Worm (Caenorhabditis elegans) whole organism, L1 larva: Measurements from ENCODE around the gene srab-1.

ENCODE experiments used
- C04F5.9 ChIP-seq: sonication (generic microtip); optimal IDR thresholded peaks from 2 replicates; lab custom pipeline; 2016; ENCODE audit warnings: missing genetic modification characterization, missing compliant biosample characterization
- C16A3.4 ChIP-seq: fragments of 150-350 bp; optimal IDR thresholded peaks from 2 replicates; lab custom pipeline; 2014; ENCODE audit warnings: missing biosample characterization, missing genetic modification characterization
- C34B4.2 ChIP-seq: sonication (generic microtip); optimal IDR thresholded peaks from 2 replicates; lab custom pipeline; 2017; ENCODE audit warnings: mild to moderate bottlenecking, missing genetic modification characterization, missing compliant biosample characterization
- F16B12.6 ChIP-seq: fragments of 150-350 bp; optimal IDR thresholded peaks from 2 replicates; lab custom pipeline; 2014; ENCODE audit warnings: missing biosample characterization, missing genetic modification characterization
- aha-1 ChIP-seq: fragments of 150-350 bp; optimal IDR thresholded peaks from 2 replicates; lab custom pipeline; 2014; ENCODE audit warnings: missing biosample characterization, missing genetic modification characterization
- alr-1 ChIP-seq: fragments of 200-800 bp; sonication (Bioruptor generic); optimal IDR thresholded peaks from 2 replicates; lab custom pipeline; 2018; ENCODE audit warnings: borderline replicate concordance, mild to moderate bottlenecking, missing genetic modification characterization, missing compliant biosample characterization
- aly-2 ChIP-seq: fragments of 150-350 bp; optimal IDR thresholded peaks from 2 replicates; lab custom pipeline; 2014; ENCODE audit warnings: missing biosample characterization, missing genetic modification characterization
- blmp-1 ChIP-seq: fragments of 150-350 bp; optimal IDR thresholded peaks from 2 replicates; lab custom pipeline; 2014; ENCODE audit warnings: missing biosample characterization, missing genetic modification characterization
- ceh-63 ChIP-seq: fragments of 200-800 bp; sonication (Bioruptor generic); optimal IDR thresholded peaks from 2 replicates; lab custom pipeline; 2018; ENCODE audit warnings: mild to moderate bottlenecking, missing genetic modification characterization, missing compliant biosample characterization
- ceh-8 ChIP-seq: fragments of 200-800 bp; sonication (Bioruptor generic); optimal IDR thresholded peaks from 2 replicates; lab custom pipeline; 2018; ENCODE audit warnings: mild to moderate bottlenecking, missing genetic modification characterization, moderate library complexity, missing compliant biosample characterization
- ceh-82 ChIP-seq, 3 experiments: fragments of 150-350 bp in 1 of 3; sonication (generic microtip) in 2 of 3; optimal IDR thresholded peaks; 2 replicates each; lab custom pipeline; 2014 to 2017; ENCODE audit warnings: missing biosample characterization in 3 of 3, missing genetic modification characterization in 3 of 3
- ceh-88 ChIP-seq: fragments of 200-800 bp; sonication (Bioruptor generic); IDR thresholded peaks from 2 replicates; pipeline ENCODE4 v1.3.6; 2022; ENCODE audit warnings: missing genetic modification characterization, missing compliant biosample characterization
- ces-1 ChIP-seq: fragments of 150-350 bp; optimal IDR thresholded peaks from 2 replicates; lab custom pipeline; 2014; ENCODE audit warnings: missing biosample characterization, missing genetic modification reagents, missing genetic modification characterization
- dsc-1 ChIP-seq: sonication (generic microtip); optimal IDR thresholded peaks from 2 replicates; lab custom pipeline; 2016; ENCODE audit warnings: mild to moderate bottlenecking, missing genetic modification characterization, missing compliant biosample characterization
- efl-3 ChIP-seq: fragments of 200-800 bp; sonication (Bioruptor generic); optimal IDR thresholded peaks from 2 replicates; lab custom pipeline; 2018; ENCODE audit warnings: mild to moderate bottlenecking, missing genetic modification characterization, missing compliant biosample characterization
- elt-3 ChIP-seq, 6 experiments: fragments of 150-350 bp in 1 of 6; sonication (generic microtip); optimal IDR thresholded peaks; 2 replicates each; lab custom pipeline; 2017 to 2018; ENCODE audit warnings: missing biosample characterization in 6 of 6, missing genetic modification characterization in 6 of 6, inconsistent platforms in 1 of 6
- fkh-4 ChIP-seq: sonication (generic microtip); optimal IDR thresholded peaks from 2 replicates; lab custom pipeline; 2016; ENCODE audit warnings: missing compliant biosample characterization, missing genetic modification characterization, borderline replicate concordance
- fkh-8 ChIP-seq: sonication (generic microtip); optimal IDR thresholded peaks from 2 replicates; lab custom pipeline; 2016; ENCODE audit warnings: mild to moderate bottlenecking, missing genetic modification characterization, missing compliant biosample characterization
- fos-1 ChIP-seq: fragments of 150-350 bp; optimal IDR thresholded peaks from 2 replicates; lab custom pipeline; 2014; ENCODE audit warnings: missing biosample characterization, missing genetic modification characterization
- grh-1 ChIP-seq: fragments of 200-800 bp; sonication (Bioruptor generic); IDR thresholded peaks from 2 replicates; pipeline ENCODE4 v1.3.6; 2022; ENCODE audit warnings: missing genetic modification reagents, missing genetic modification characterization, missing compliant biosample characterization
- hpl-2 ChIP-seq: fragments of 150-350 bp; optimal IDR thresholded peaks from 2 replicates; lab custom pipeline; 2014; ENCODE audit warnings: missing biosample characterization, missing genetic modification reagents, missing genetic modification characterization
- irx-1 ChIP-seq: sonication (generic microtip); optimal IDR thresholded peaks from 2 replicates; lab custom pipeline; 2016; ENCODE audit warnings: missing genetic modification characterization, missing compliant biosample characterization
- isw-1 ChIP-seq: fragments of 200-800 bp; sonication (Bioruptor generic); IDR thresholded peaks from 2 replicates; pipeline ENCODE4 v1.3.6; 2022; ENCODE audit warnings: missing genetic modification characterization, missing compliant biosample characterization
- jun-1 ChIP-seq: fragments of 150-350 bp; optimal IDR thresholded peaks from 2 replicates; lab custom pipeline; 2014; ENCODE audit warnings: missing biosample characterization, missing genetic modification reagents, missing genetic modification characterization
- lin-14 ChIP-seq: fragments of 200-800 bp; sonication (Bioruptor generic); optimal IDR thresholded peaks from 2 replicates; lab custom pipeline; 2018; ENCODE audit warnings: mild to moderate bottlenecking, missing genetic modification characterization, moderate library complexity, missing compliant biosample characterization
- lin-39 ChIP-seq: fragments of 150-350 bp; optimal IDR thresholded peaks from 2 replicates; lab custom pipeline; 2014; ENCODE audit warnings: missing biosample characterization, missing genetic modification reagents, missing genetic modification characterization
- lir-3 ChIP-seq: sonication (generic microtip); optimal IDR thresholded peaks from 2 replicates; lab custom pipeline; 2016; ENCODE audit warnings: mild to moderate bottlenecking, missing genetic modification characterization, moderate library complexity, missing compliant biosample characterization; ENCODE audit not compliant: poor library complexity
- lsy-2 ChIP-seq, 2 experiments: fragments of 150-350 bp; optimal IDR thresholded peaks; 2 replicates each; lab custom pipeline; 2014; ENCODE audit warnings: missing biosample characterization in 2 of 2, missing genetic modification characterization in 2 of 2
- mab-9 ChIP-seq: fragments of 200-800 bp; sonication (Bioruptor generic); IDR thresholded peaks from 2 replicates; pipeline ENCODE4 v1.3.6; 2022; ENCODE audit warnings: missing genetic modification reagents, missing genetic modification characterization, missing compliant biosample characterization
- mdl-1 ChIP-seq, 2 experiments: fragments of 150-350 bp; optimal IDR thresholded peaks; 2 replicates each; lab custom pipeline; 2014 to 2017; ENCODE audit warnings: missing biosample characterization in 2 of 2, missing genetic modification characterization in 2 of 2, inconsistent platforms in 1 of 2
- mep-1 ChIP-seq: fragments of 150-350 bp; optimal IDR thresholded peaks from 2 replicates; lab custom pipeline; 2014; ENCODE audit warnings: missing biosample characterization, missing genetic modification characterization
- nhr-12 ChIP-seq: sonication (generic microtip); optimal IDR thresholded peaks from 2 replicates; lab custom pipeline; 2017; ENCODE audit warnings: missing biosample characterization, missing genetic modification characterization
- nhr-237 ChIP-seq: fragments of 150-350 bp; optimal IDR thresholded peaks from 2 replicates; lab custom pipeline; 2014; ENCODE audit warnings: missing biosample characterization, missing genetic modification characterization
- nhr-28 ChIP-seq: fragments of 150-350 bp; optimal IDR thresholded peaks from 2 replicates; lab custom pipeline; 2014; ENCODE audit warnings: missing biosample characterization, missing genetic modification characterization
- nhr-71 ChIP-seq: sonication (generic microtip); optimal IDR thresholded peaks from 2 replicates; lab custom pipeline; 2016; ENCODE audit warnings: mild to moderate bottlenecking, missing genetic modification characterization, moderate library complexity, missing compliant biosample characterization
- nhr-76 ChIP-seq: sonication (generic microtip); optimal IDR thresholded peaks from 2 replicates; lab custom pipeline; 2017; ENCODE audit warnings: missing biosample characterization, missing genetic modification characterization
- nhr-77 ChIP-seq: fragments of 150-350 bp; optimal IDR thresholded peaks from 2 replicates; lab custom pipeline; 2014; ENCODE audit warnings: missing biosample characterization, missing genetic modification characterization
- nhr-84 ChIP-seq: sonication (generic microtip); optimal IDR thresholded peaks from 2 replicates; lab custom pipeline; 2017; ENCODE audit warnings: missing biosample characterization, missing genetic modification characterization
- nhr-85 ChIP-seq: sonication (generic microtip); peaks from one replicate; lab custom pipeline; 2016; ENCODE audit warnings: missing genetic modification characterization, inconsistent platforms, missing compliant biosample characterization
- skn-1 ChIP-seq: fragments of 150-350 bp; optimal IDR thresholded peaks from 2 replicates; lab custom pipeline; 2014; ENCODE audit warnings: missing biosample characterization, missing genetic modification characterization
- snpc-4 ChIP-seq: fragments of 150-350 bp; optimal IDR thresholded peaks from 2 replicates; lab custom pipeline; 2014; ENCODE audit warnings: missing biosample characterization, missing genetic modification characterization
- snu-23 ChIP-seq: sonication (generic microtip); optimal IDR thresholded peaks from 2 replicates; lab custom pipeline; 2016; ENCODE audit warnings: missing genetic modification characterization, missing compliant biosample characterization
- sptf-1 ChIP-seq: fragments of 150-350 bp; optimal IDR thresholded peaks from 2 replicates; lab custom pipeline; 2014; ENCODE audit warnings: missing biosample characterization, missing genetic modification characterization
- sup-37 ChIP-seq: fragments of 200-800 bp; sonication (Bioruptor generic); optimal IDR thresholded peaks from 2 replicates; lab custom pipeline; 2018; ENCODE audit warnings: mild to moderate bottlenecking, missing genetic modification characterization, missing compliant biosample characterization
- tbx-2 ChIP-seq: sonication (generic microtip); optimal IDR thresholded peaks from 2 replicates; lab custom pipeline; 2016; ENCODE audit warnings: missing genetic modification characterization, missing compliant biosample characterization
- tlp-1 ChIP-seq: fragments of 150-350 bp; optimal IDR thresholded peaks from 2 replicates; lab custom pipeline; 2014; ENCODE audit warnings: missing biosample characterization, missing genetic modification characterization
- unc-130 ChIP-seq: fragments of 150-350 bp; optimal IDR thresholded peaks from 2 replicates; lab custom pipeline; 2017; ENCODE audit warnings: missing biosample characterization, missing genetic modification characterization, inconsistent platforms
- unc-30 ChIP-seq: sonication (generic microtip); optimal IDR thresholded peaks from 2 replicates; lab custom pipeline; 2017; ENCODE audit warnings: missing biosample characterization, missing genetic modification characterization
- vab-15 ChIP-seq: sonication (generic microtip); optimal IDR thresholded peaks from 2 replicates; lab custom pipeline; 2017; ENCODE audit warnings: missing genotype, mild to moderate bottlenecking, missing genetic modification characterization, missing compliant biosample characterization
- xbp-1 ChIP-seq: sonication (generic microtip); optimal IDR thresholded peaks from 2 replicates; lab custom pipeline; 2016; ENCODE audit warnings: missing genetic modification characterization, missing compliant biosample characterization
- zip-4 ChIP-seq: fragments of 200-800 bp; sonication (Bioruptor generic); optimal IDR thresholded peaks from 2 replicates; lab custom pipeline; 2018; ENCODE audit warnings: mild to moderate bottlenecking, missing genetic modification characterization, moderate library complexity, missing compliant biosample characterization
- ztf-11 ChIP-seq, 2 experiments: sonication (generic microtip); optimal IDR thresholded peaks; 2 replicates each; lab custom pipeline; 2016 to 2017; ENCODE audit warnings: missing genetic modification characterization in 2 of 2, missing biosample characterization in 1 of 2, missing compliant biosample characterization in 1 of 2
- ztf-4 ChIP-seq: fragments of 150-350 bp; optimal IDR thresholded peaks from 2 replicates; lab custom pipeline; 2014; ENCODE audit warnings: missing biosample characterization, missing genetic modification characterization

Gene srab-1

DNA sequence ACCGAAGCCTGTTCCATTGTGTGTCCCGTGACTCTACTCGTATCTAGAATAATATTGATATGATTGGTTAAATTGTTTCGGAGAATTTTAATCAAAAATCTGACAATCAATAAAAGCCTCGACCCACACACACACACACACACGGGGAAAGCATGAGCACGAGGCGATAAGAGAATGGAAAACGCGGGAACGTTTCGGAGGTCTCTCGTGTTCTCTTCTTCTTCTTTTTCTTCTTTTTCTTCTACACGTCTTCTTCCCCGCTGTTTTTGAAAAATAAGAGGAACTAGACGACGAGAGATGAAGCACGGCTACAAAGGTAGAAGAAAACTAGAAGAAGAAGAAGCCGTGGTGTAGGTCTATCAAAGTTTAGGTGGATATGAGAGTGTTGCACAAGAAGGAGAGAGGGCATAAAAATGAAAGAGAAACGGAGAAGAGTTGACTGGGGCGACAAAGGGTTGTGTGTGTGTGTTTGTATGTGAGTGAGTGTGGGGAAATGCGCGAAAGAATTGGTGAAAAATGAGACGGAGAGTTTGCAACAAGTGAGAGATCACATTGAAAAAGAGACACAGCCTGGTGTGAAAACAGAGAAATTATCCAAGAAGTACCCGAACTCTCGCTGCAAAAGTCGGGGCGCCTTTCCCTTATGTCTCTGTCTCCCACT lies 37.0 kb downstream of the srab-1 start, which contains the start of gene mlk-1:
Gene mlk-1, minus strand, starts transcription at position 51 of the 661 bp plus-strand sequence.
- TF ChIP-seq ceh-88 (GFP tag; lab: Robert Waterston, UW) (no peak), nhr-71 (peak; percentile 57), irx-1 (no peak), snu-23 (GFP tag; lab: Kevin White, UChicago) (peak; percentile 73), nhr-77 (tag; lab: Kevin White, UChicago) (peak; percentile 53), lin-14 (peak; percentile 96), skn-1 (tag; lab: Kevin White, UChicago) (no peak), nhr-84 (no peak), xbp-1 (peak; percentile 10), lir-3 (peak; percentile 19), nhr-85 (tag; lab: Kevin White, UChicago) (peak; percentile 51), jun-1 (peak; percentile 36), aly-2 (no peak), ceh-63 (GFP tag; lab: Kevin White, UChicago) (no peak), vab-15 (tag; lab: Kevin White, UChicago) (no peak), nhr-76 (tag; lab: Kevin White, UChicago) (no peak), fkh-4 (no peak), nhr-28 (tag; lab: Kevin White, UChicago) (no peak), alr-1 (tag; lab: Kevin White, UChicago) (no peak), C04F5.9 (tag; lab: Kevin White, UChicago) (no peak), mep-1 (tag; lab: Kevin White, UChicago) (no peak), lin-39 (tag; lab: Kevin White, UChicago) (no peak), fkh-8 (tag; lab: Kevin White, UChicago) (peak; percentile 79), tbx-2 (tag; lab: Kevin White, UChicago) (peak; percentile 58), unc-130 (peak; percentile 18), dsc-1 (tag; lab: Kevin White, UChicago) (peak; percentile 15), C16A3.4 (tag; lab: Kevin White, UChicago) (peak; percentile 50), hpl-2 (GFP tag; lab: Kevin White, UChicago) (no peak), sup-37 (GFP tag; lab: Kevin White, UChicago) (no peak), ces-1 (no peak), tlp-1 (tag; lab: Kevin White, UChicago) (no peak), nhr-237 (tag; lab: Kevin White, UChicago) (no peak), nhr-12 (tag; lab: Kevin White, UChicago) (no peak), lsy-2 (tag; optimal IDR thresholded peaks at IDR 0.05; lab: Kevin White, UChicago) (peak; percentile 39 to 75), mab-9 (GFP tag; lab: Robert Waterston, UW) (no peak), zip-4 (no peak), blmp-1 (tag; lab: Kevin White, UChicago) (peak; percentile 80), efl-3 (GFP tag; lab: Kevin White, UChicago) (no peak), C34B4.2 (tag; lab: Kevin White, UChicago) (no peak), isw-1 (GFP tag; lab: Robert Waterston, UW) (peak; percentile 36), elt-3 (tag; optimal IDR thresholded peaks at IDR 0.05; lab: Kevin White, UChicago) (no peak), ztf-4 (tag; lab: Kevin White, UChicago) (no peak), ceh-82 (tag; optimal IDR thresholded peaks at IDR 0.05; lab: Kevin White, UChicago) (peak in 2 of 3 experiments; percentile 27 to 60), grh-1 (GFP tag; lab: Robert Waterston, UW) (no peak), mdl-1 (tag; optimal IDR thresholded peaks at IDR 0.05; lab: Kevin White, UChicago) (no peak), fos-1 (tag; lab: Kevin White, UChicago) (no peak), ceh-8 (GFP tag; lab: Kevin White, UChicago) (peak; percentile 24), F16B12.6 (tag; lab: Kevin White, UChicago) (no peak), snpc-4 (tag; lab: Kevin White, UChicago) (peak; percentile 38), unc-30 (tag; lab: Kevin White, UChicago) (no peak), ztf-11 (tag; optimal IDR thresholded peaks at IDR 0.05; lab: Kevin White, UChicago) (no peak), sptf-1 (tag; lab: Kevin White, UChicago) (no peak), aha-1 (tag; lab: Kevin White, UChicago) (no peak)
